Worm (Caenorhabditis elegans) whole organism, young adult: ENCODE data around the gene rig-6.

Experiments
- B0019.2 ChIP-seq: fragments of 200-800 bp; sonication (Bioruptor generic); conservative IDR thresholded peaks from 2 replicates; pipeline ENCODE4 v1.3.6; 2022; ENCODE audit warnings: missing genetic modification reagents, missing genetic modification characterization, missing compliant biosample characterization
- B0336.3 ChIP-seq: fragments of 200-800 bp; sonication (Bioruptor generic); IDR thresholded peaks from 2 replicates; pipeline ENCODE4 v1.3.6; 2022; ENCODE audit warnings: missing genetic modification characterization, missing compliant biosample characterization
- C06A6.2 ChIP-seq: fragments of 200-800 bp; sonication (Bioruptor generic); conservative IDR thresholded peaks from 2 replicates; pipeline ENCODE4 v1.3.6; 2022; ENCODE audit warnings: missing genetic modification characterization, missing compliant biosample characterization
- D2030.7 ChIP-seq: fragments of 200-800 bp; sonication (Bioruptor generic); IDR thresholded peaks from 2 replicates; pipeline ENCODE4 v1.3.6; 2022; ENCODE audit warnings: missing genetic modification reagents, missing genetic modification characterization, missing compliant biosample characterization
- F10E7.11 ChIP-seq: sonication (generic microtip); optimal IDR thresholded peaks from 2 replicates; lab custom pipeline; 2017; ENCODE audit warnings: mild to moderate bottlenecking, missing genetic modification characterization, moderate library complexity, missing compliant biosample characterization
- F23B12.7 ChIP-seq: sonication (generic microtip); optimal IDR thresholded peaks from 2 replicates; lab custom pipeline; 2017; ENCODE audit warnings: missing genetic modification characterization, mild to moderate bottlenecking, missing compliant biosample characterization, antibody characterized with exemption, moderate library complexity; ENCODE audit not compliant: insufficient read depth
- F33H1.4 ChIP-seq: fragments of 200-800 bp; sonication (Bioruptor generic); IDR thresholded peaks from 2 replicates; pipeline ENCODE4 v1.3.6; 2022; ENCODE audit warnings: missing genetic modification reagents, missing genetic modification characterization, missing compliant biosample characterization
- F37B4.10 ChIP-seq: fragments of 200-800 bp; sonication (Bioruptor generic); IDR thresholded peaks from 2 replicates; pipeline ENCODE4 v1.3.6; 2022; ENCODE audit warnings: missing genetic modification characterization, missing compliant biosample characterization
- F49E8.2 ChIP-seq: sonication (generic microtip); optimal IDR thresholded peaks from 3 replicates; lab custom pipeline; 2017; ENCODE audit warnings: missing genetic modification characterization, mild to moderate bottlenecking, missing compliant biosample characterization, antibody characterized with exemption, moderate library complexity; ENCODE audit not compliant: insufficient read depth
- Y53F4B.3 ChIP-seq: fragments of 200-800 bp; sonication (Bioruptor generic); IDR thresholded peaks from 2 replicates; pipeline ENCODE4 v1.3.6; 2022; ENCODE audit warnings: missing genetic modification reagents, missing genetic modification characterization, missing compliant biosample characterization
- Y53G8AR.9 ChIP-seq: fragments of 200-800 bp; sonication (Bioruptor generic); conservative IDR thresholded peaks from 2 replicates; pipeline ENCODE4 v1.3.6; 2022; ENCODE audit warnings: missing genetic modification reagents, missing genetic modification characterization, missing compliant biosample characterization
- Y95B8A.8 ChIP-seq: fragments of 200-800 bp; sonication (Bioruptor generic); IDR thresholded peaks from 2 replicates; pipeline ENCODE4 v1.3.6; 2022; ENCODE audit warnings: missing genetic modification reagents, missing genetic modification characterization, missing compliant biosample characterization
- aptf-3 ChIP-seq: fragments of 200-800 bp; sonication (Bioruptor generic); IDR thresholded peaks from 2 replicates; pipeline ENCODE4 v1.3.6; 2022; ENCODE audit warnings: missing genetic modification characterization, missing compliant biosample characterization
- attf-3 ChIP-seq: fragments of 200-800 bp; sonication (Bioruptor generic); conservative IDR thresholded peaks from 2 replicates; pipeline ENCODE4 v1.3.6; 2022; ENCODE audit warnings: missing genetic modification reagents, missing genetic modification characterization, missing compliant biosample characterization
- chd-7 ChIP-seq: sonication (generic microtip); optimal IDR thresholded peaks from 2 replicates; lab custom pipeline; 2016; ENCODE audit warnings: mild to moderate bottlenecking, missing genetic modification characterization, moderate library complexity, missing compliant biosample characterization
- dox-1 ChIP-seq: fragments of 200-800 bp; sonication (Bioruptor generic); IDR thresholded peaks from 2 replicates; pipeline ENCODE4 v1.3.6; 2022; ENCODE audit warnings: missing genetic modification reagents, missing genetic modification characterization, missing compliant biosample characterization
- dpl-1 ChIP-seq: fragments of 150-350 bp; optimal IDR thresholded peaks from 2 replicates; lab custom pipeline; 2014; ENCODE audit warnings: missing biosample characterization, missing genetic modification reagents, missing genetic modification characterization
- efl-1 ChIP-seq: fragments of 150-350 bp; optimal IDR thresholded peaks from 2 replicates; lab custom pipeline; 2014; ENCODE audit warnings: missing biosample characterization, missing genetic modification reagents, missing genetic modification characterization
- egl-18 ChIP-seq: fragments of 200-800 bp; sonication (Bioruptor generic); IDR thresholded peaks from 2 replicates; pipeline ENCODE4 v1.3.6; 2022; ENCODE audit warnings: missing genetic modification reagents, missing genetic modification characterization, missing compliant biosample characterization
- fkh-3 ChIP-seq: sonication (generic microtip); optimal IDR thresholded peaks from 2 replicates; lab custom pipeline; 2016; ENCODE audit warnings: mild to moderate bottlenecking, missing genetic modification characterization, missing compliant biosample characterization
- gei-17 ChIP-seq: fragments of 200-800 bp; sonication (Bioruptor generic); optimal IDR thresholded peaks from 2 replicates; lab custom pipeline; 2018; ENCODE audit warnings: mild to moderate bottlenecking, missing genetic modification characterization, missing compliant biosample characterization
- him-1 ChIP-seq: sonication (generic microtip); optimal IDR thresholded peaks from 2 replicates; lab custom pipeline; 2016; ENCODE audit warnings: missing genotype, missing genetic modification reagents, missing genetic modification characterization, missing compliant biosample characterization
- hlh-26 ChIP-seq: fragments of 200-800 bp; sonication (Bioruptor generic); conservative IDR thresholded peaks from 2 replicates; pipeline ENCODE4 v1.3.6; 2022; ENCODE audit warnings: missing genetic modification reagents, missing genetic modification characterization, missing compliant biosample characterization
- hrde-1 ChIP-seq: sonication (generic microtip); optimal IDR thresholded peaks from 2 replicates; lab custom pipeline; 2016; ENCODE audit warnings: missing genetic modification characterization, mild to moderate bottlenecking, missing compliant biosample characterization, moderate library complexity, missing genotype, missing genetic modification reagents, borderline replicate concordance
- hsf-1 ChIP-seq: fragments of 200-800 bp; sonication (Bioruptor generic); IDR thresholded peaks from 2 replicates; pipeline ENCODE4 v1.3.6; 2022; ENCODE audit warnings: missing genetic modification reagents, missing genetic modification characterization, missing compliant biosample characterization
- lin-26 ChIP-seq: fragments of 200-800 bp; sonication (Bioruptor generic); IDR thresholded peaks from 2 replicates; pipeline ENCODE4 v1.3.6; 2022; ENCODE audit warnings: missing genetic modification reagents, missing genetic modification characterization, missing compliant biosample characterization
- lin-35 ChIP-seq, 3 experiments: fragments of 150-350 bp in 2 of 3; sonication (generic microtip) in 1 of 3; optimal IDR thresholded peaks; 2 replicates each; lab custom pipeline; 2014 to 2018; ENCODE audit warnings: missing biosample characterization in 3 of 3, missing genetic modification characterization in 3 of 3, missing genetic modification reagents in 3 of 3
- lin-40 ChIP-seq: sonication (generic microtip); optimal IDR thresholded peaks from 2 replicates; lab custom pipeline; 2016; ENCODE audit warnings: missing genetic modification characterization, mild to moderate bottlenecking, missing compliant biosample characterization, missing genotype, missing genetic modification reagents
- lin-54 ChIP-seq: fragments of 200-800 bp; sonication (Bioruptor generic); optimal IDR thresholded peaks from 2 replicates; lab custom pipeline; 2018; ENCODE audit warnings: mild to moderate bottlenecking, missing genetic modification characterization, missing compliant biosample characterization
- lsl-1 ChIP-seq: fragments of 200-800 bp; sonication (Bioruptor generic); optimal IDR thresholded peaks from 2 replicates; lab custom pipeline; 2018; ENCODE audit warnings: mild to moderate bottlenecking, missing genetic modification characterization, moderate library complexity, missing compliant biosample characterization
- madf-8 ChIP-seq: fragments of 200-800 bp; sonication (Bioruptor generic); conservative IDR thresholded peaks from 2 replicates; pipeline ENCODE4 v1.3.6; 2022; ENCODE audit warnings: missing genetic modification reagents, missing genetic modification characterization, missing compliant biosample characterization
- mel-28 ChIP-seq: sonication (generic microtip); optimal IDR thresholded peaks from 2 replicates; lab custom pipeline; 2016; ENCODE audit warnings: borderline replicate concordance, mild to moderate bottlenecking, missing genetic modification characterization, missing compliant biosample characterization
- nfya-1 ChIP-seq: sonication (generic microtip); optimal IDR thresholded peaks from 2 replicates; lab custom pipeline; 2017; ENCODE audit warnings: antibody characterized with exemption, missing compliant biosample characterization, missing genetic modification characterization, borderline replicate concordance; ENCODE audit not compliant: insufficient read depth
- nfya-2 ChIP-seq: fragments of 200-800 bp; sonication (Bioruptor generic); IDR thresholded peaks from 2 replicates; pipeline ENCODE4 v1.3.6; 2022; ENCODE audit warnings: missing genetic modification reagents, missing genetic modification characterization, missing compliant biosample characterization
- nfyb-1 ChIP-seq: fragments of 200-800 bp; sonication (Bioruptor generic); IDR thresholded peaks from 2 replicates; pipeline ENCODE4 v1.3.6; 2022; ENCODE audit warnings: missing genetic modification reagents, missing genetic modification characterization, missing compliant biosample characterization
- nhr-90 ChIP-seq: sonication (generic microtip); optimal IDR thresholded peaks from 2 replicates; lab custom pipeline; 2016; ENCODE audit warnings: missing genotype, mild to moderate bottlenecking, missing genetic modification characterization, missing compliant biosample characterization
- snpc-4 ChIP-seq, 5 experiments: fragments of 150-350 bp in 1 of 5; sonication (generic microtip) in 4 of 5; optimal IDR thresholded peaks; 2 replicates each; lab custom pipeline; 2014 to 2018; ENCODE audit warnings: missing genetic modification characterization in 5 of 5, missing biosample characterization in 3 of 5, antibody characterized with exemption in 2 of 5, mild to moderate bottlenecking in 2 of 5, missing compliant biosample characterization in 2 of 5, missing genotype in 2 of 5, moderate library complexity in 2 of 5, missing genetic modification reagents in 1 of 5
- tbx-9 ChIP-seq: sonication (generic microtip); optimal IDR thresholded peaks from 2 replicates; lab custom pipeline; 2016; ENCODE audit warnings: borderline replicate concordance, missing genetic modification characterization, inconsistent platforms, missing compliant biosample characterization
- unc-130 ChIP-seq: sonication (generic microtip); optimal IDR thresholded peaks from 2 replicates; lab custom pipeline; 2016; ENCODE audit warnings: missing genetic modification reagents, missing genetic modification characterization, missing compliant biosample characterization
- unc-62 ChIP-seq: fragments of 150-350 bp; optimal IDR thresholded peaks from 2 replicates; lab custom pipeline; 2014; ENCODE audit warnings: missing biosample characterization, missing genetic modification reagents, missing genetic modification characterization
- xnd-1 ChIP-seq: sonication (generic microtip); optimal IDR thresholded peaks from 2 replicates; lab custom pipeline; 2016; ENCODE audit warnings: missing genotype, missing genetic modification reagents, missing genetic modification characterization, missing compliant biosample characterization
- zfh-2 ChIP-seq: fragments of 200-800 bp; sonication (Bioruptor generic); conservative IDR thresholded peaks from 2 replicates; pipeline ENCODE4 v1.3.6; 2022; ENCODE audit warnings: missing genetic modification reagents, missing genetic modification characterization, missing compliant biosample characterization
- ztf-18 ChIP-seq: sonication (generic microtip); optimal IDR thresholded peaks from 2 replicates; lab custom pipeline; 2016; ENCODE audit warnings: missing genotype, mild to moderate bottlenecking, missing genetic modification characterization, missing compliant biosample characterization

The rig-6 gene

ce11 chrII:4758462-4758861 is 53.4 kb downstream of the rig-6 start, which contains the start of gene F26G1.3:
Gene F26G1.3 (plus strand): TSS chrII:4758762.
- no peak for TF ChIP-seq Y53G8AR.9
- no peak for TF ChIP-seq hsf-1 (GFP tag; lab: Robert Waterston, UW)
- no peak for TF ChIP-seq F10E7.11 (tag; lab: Kevin White, UChicago)
- TF ChIP-seq F49E8.2 (tag; lab: Kevin White, UChicago) = no peak
- TF ChIP-seq zfh-2 = no peak
- TF ChIP-seq egl-18 (GFP tag; lab: Robert Waterston, UW) = no peak
- no peak for TF ChIP-seq snpc-4 (GFP tag; optimal IDR thresholded peaks at IDR 0.05; lab: Kevin White, UChicago)
- no peak for TF ChIP-seq snpc-4 (tag; optimal IDR thresholded peaks at IDR 0.05; lab: Kevin White, UChicago)
- TF ChIP-seq madf-8 (GFP tag; lab: Robert Waterston, UW) = no peak
- no peak for TF ChIP-seq lin-54 (GFP tag; lab: Kevin White, UChicago)
- no peak for TF ChIP-seq F23B12.7 (tag; lab: Kevin White, UChicago)
- TF ChIP-seq fkh-3 (tag; lab: Kevin White, UChicago) = no peak
- no peak for TF ChIP-seq lin-35 (GFP tag; optimal IDR thresholded peaks at IDR 0.05; lab: Kevin White, UChicago)
- TF ChIP-seq, all 124 proteins: peak for 0

ce11 chrII:4756751-4757150 is 55.1 kb downstream of the rig-6 start, which contains the start of gene C27D9.2:
Gene C27D9.2 (minus strand): TSS chrII:4756851.
- TF ChIP-seq dox-1 (GFP tag; lab: Robert Waterston, UW) (no peak), lin-26 (GFP tag; lab: Robert Waterston, UW) (no peak), hrde-1 (tag; lab: Kevin White, UChicago) (no peak), madf-8 (GFP tag; lab: Robert Waterston, UW) (no peak), nhr-90 (tag; lab: Kevin White, UChicago) (no peak), tbx-9 (tag; lab: Kevin White, UChicago) (no peak), dpl-1 (GFP tag; lab: Kevin White, UChicago) (no peak), gei-17 (GFP tag; lab: Kevin White, UChicago) (no peak), hlh-26 (GFP tag; lab: Robert Waterston, UW) (no peak), F33H1.4 (GFP tag; lab: Robert Waterston, UW) (no peak), lin-40 (tag; lab: Kevin White, UChicago) (no peak), B0019.2 (GFP tag; lab: Robert Waterston, UW) (no peak), nfya-2 (GFP tag; lab: Robert Waterston, UW) (no peak), him-1 (tag; lab: Kevin White, UChicago) (no peak)
- TF ChIP-seq, all 124 proteins: peak for 0

ce11 chrII:4755654-4756053 is 56.2 kb downstream of the rig-6 start:
- TF ChIP-seq lsl-1 (GFP tag; lab: Kevin White, UChicago) (peak; percentile 6), efl-1 (no peak), Y95B8A.8 (GFP tag; lab: Robert Waterston, UW) (no peak), nfya-1 (tag; lab: Kevin White, UChicago) (no peak), chd-7 (no peak), xnd-1 (tag; lab: Kevin White, UChicago) (no peak), aptf-3 (GFP tag; lab: Robert Waterston, UW) (no peak), mel-28 (tag; lab: Kevin White, UChicago) (no peak), unc-130 (no peak), D2030.7 (GFP tag; lab: Robert Waterston, UW) (no peak), attf-3 (GFP tag; lab: Robert Waterston, UW) (peak; percentile 74), ztf-18 (tag; lab: Kevin White, UChicago) (no peak), B0336.3 (GFP tag; lab: Robert Waterston, UW) (no peak), C06A6.2 (GFP tag; lab: Robert Waterston, UW) (no peak), Y53F4B.3 (GFP tag; lab: Robert Waterston, UW) (no peak), F37B4.10 (GFP tag; lab: Robert Waterston, UW) (no peak), unc-62 (no peak), nfyb-1 (no peak)
- TF ChIP-seq, all 124 proteins: peak for 2
